Worm (Caenorhabditis elegans): Measurements from ENCODE around the gene kvs-2.

DNA sequence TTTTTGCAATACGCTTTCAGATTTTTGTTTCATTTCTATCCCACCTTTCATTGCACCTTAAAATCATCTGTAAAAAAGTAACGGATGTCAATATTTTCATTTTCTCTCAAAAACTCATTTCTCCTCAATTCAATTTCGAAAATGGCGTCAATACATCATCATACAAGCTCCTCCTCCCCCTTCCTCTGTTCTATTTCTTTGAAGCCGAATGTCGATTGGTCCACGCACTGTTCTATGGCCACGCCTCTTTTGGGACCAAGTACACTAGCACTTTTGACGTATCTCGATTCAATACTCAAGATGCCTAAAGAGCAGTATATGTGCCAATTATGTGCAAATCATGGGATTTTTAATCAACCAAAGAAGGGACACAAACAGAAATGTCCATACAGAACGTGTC, 3.1 kb upstream of the kvs-2 start, which contains the start of gene mab-23:
- no peak for TF ChIP-seq ama-1 (optimal IDR thresholded peaks at IDR 0.05)
- TF ChIP-seq ets-4 (tag; optimal IDR thresholded peaks at IDR 0.05), result no peak
- no peak for TF ChIP-seq ceh-45 (GFP tag; IDR thresholded peaks at IDR 0.05)
- TF ChIP-seq unc-55 (GFP tag; optimal IDR thresholded peaks at IDR 0.05), result no peak
